Fruit fly (Drosophila melanogaster) whole organism, embryonic: ENCODE measurements around the gene sip3.

Experiments
- CG11560 ChIP-seq: fragments of 200-800 bp; sonication (Bioruptor generic); IDR thresholded peaks from 3 replicates; pipeline ENCODE4 v1.3.6; 2022; ENCODE audit warnings: missing biosample characterization, missing genetic modification characterization
- CG12659 ChIP-seq: fragments of 200-800 bp; sonication (Bioruptor generic); optimal IDR thresholded peaks from 3 replicates; lab custom pipeline; 2017; ENCODE audit warnings: mild to moderate bottlenecking, missing biosample characterization, missing genetic modification reagents, missing genetic modification characterization
- CG12769 ChIP-seq: fragments of 200-800 bp; sonication (Bioruptor generic); optimal IDR thresholded peaks from 2 replicates; lab custom pipeline; 2019; ENCODE audit warnings: missing biosample characterization, mild to moderate bottlenecking, missing genetic modification characterization, moderate library complexity
- CG14710 ChIP-seq: fragments of 200-800 bp; sonication (Bioruptor generic); optimal IDR thresholded peaks from 3 replicates; lab custom pipeline; 2019; ENCODE audit warnings: missing biosample characterization, mild to moderate bottlenecking, missing genetic modification characterization, moderate library complexity
- CG1603 ChIP-seq: fragments of 200-800 bp; sonication (Bioruptor generic); optimal IDR thresholded peaks from 2 replicates; lab custom pipeline; 2019; ENCODE audit warnings: missing biosample characterization, mild to moderate bottlenecking, missing genetic modification characterization, moderate library complexity
- CG2116 ChIP-seq: fragments of 200-800 bp; sonication (Bioruptor generic); optimal IDR thresholded peaks from 3 replicates; lab custom pipeline; 2018; ENCODE audit warnings: missing biosample characterization, mild to moderate bottlenecking, missing genetic modification characterization
- CG2199 ChIP-seq: fragments of 200-800 bp; sonication (Bioruptor generic); IDR thresholded peaks from 3 replicates; pipeline ENCODE4 v1.3.6; 2022; ENCODE audit warnings: missing biosample characterization, missing genetic modification characterization
- CG3281 ChIP-seq: fragments of 200-800 bp; sonication (Bioruptor generic); optimal IDR thresholded peaks from 3 replicates; lab custom pipeline; 2017; ENCODE audit warnings: missing biosample characterization, mild to moderate bottlenecking, missing genetic modification characterization
- CG42726 ChIP-seq: fragments of 200-800 bp; sonication (Bioruptor generic); IDR thresholded peaks from 2 replicates; pipeline ENCODE4 v1.3.6; 2022; ENCODE audit warnings: missing biosample characterization, missing genetic modification characterization; ENCODE audit not compliant: partially characterized antibody
- CG4282 ChIP-seq: fragments of 200-800 bp; sonication (Bioruptor generic); optimal IDR thresholded peaks from 2 replicates; lab custom pipeline; 2016; ENCODE audit warnings: missing biosample characterization, missing genetic modification characterization
- CG6791 ChIP-seq: fragments of 200-800 bp; sonication (Bioruptor generic); IDR thresholded peaks from 3 replicates; pipeline ENCODE4 v1.3.6; 2022; ENCODE audit warnings: missing biosample characterization, missing genetic modification characterization; ENCODE audit not compliant: partially characterized antibody
- CG8290 ChIP-seq, 3 experiments: fragments of 200-800 bp; sonication (Bioruptor generic); optimal IDR thresholded peaks; 2 replicates each; lab custom pipeline; 2016 to 2019; ENCODE audit warnings: missing biosample characterization in 3 of 3, missing genetic modification characterization in 3 of 3, mild to moderate bottlenecking in 2 of 3, moderate library complexity in 1 of 3
- CG9932 ChIP-seq: fragments of 200-800 bp; sonication (Bioruptor generic); IDR thresholded peaks from 2 replicates; pipeline ENCODE4 v1.3.6; 2022; ENCODE audit warnings: missing biosample characterization, missing genetic modification characterization
- Dll ChIP-seq: fragments of 200-800 bp; sonication (Bioruptor generic); IDR thresholded peaks from 4 replicates; pipeline ENCODE4 v1.3.6; 2022; ENCODE audit warnings: missing biosample characterization, missing genetic modification characterization; ENCODE audit not compliant: partially characterized antibody
- Dp ChIP-seq: fragments of 200-800 bp; sonication (Bioruptor generic); optimal IDR thresholded peaks from 2 replicates; lab custom pipeline; 2018; ENCODE audit warnings: missing biosample characterization, mild to moderate bottlenecking, missing genetic modification characterization, moderate library complexity
- Ets97D ChIP-seq: fragments of 200-800 bp; sonication (Bioruptor generic); optimal IDR thresholded peaks from 3 replicates; lab custom pipeline; 2016; ENCODE audit warnings: missing biosample characterization, missing genetic modification characterization
- HmgZ ChIP-seq: fragments of 200-800 bp; sonication (Bioruptor generic); optimal IDR thresholded peaks from 2 replicates; lab custom pipeline; 2018; ENCODE audit warnings: missing biosample characterization, mild to moderate bottlenecking, missing genetic modification characterization
- Hr3 ChIP-seq: fragments of 200-800 bp; sonication (Bioruptor generic); optimal IDR thresholded peaks from 3 replicates; lab custom pipeline; 2016; ENCODE audit warnings: missing biosample characterization, missing genetic modification characterization
- MESR4 ChIP-seq: fragments of 200-800 bp; sonication (Bioruptor generic); optimal IDR thresholded peaks from 2 replicates; lab custom pipeline; 2018; ENCODE audit warnings: missing biosample characterization, mild to moderate bottlenecking, missing genetic modification characterization, moderate library complexity
- Med ChIP-seq: fragments of 200-800 bp; sonication (Bioruptor generic); peaks from one replicate; lab custom pipeline; 2016; ENCODE audit warnings: missing biosample characterization, missing genetic modification characterization, mild to moderate bottlenecking, inconsistent platforms, moderate library complexity
- Scr ChIP-seq: fragments of 200-800 bp; sonication (Bioruptor generic); IDR thresholded peaks from 2 replicates; pipeline ENCODE4 v1.3.6; 2022; ENCODE audit warnings: missing biosample characterization, missing genetic modification characterization; ENCODE audit not compliant: partially characterized antibody
- Sin3A ChIP-seq: fragments of >200 bp; optimal IDR thresholded peaks from 2 replicates; lab custom pipeline; 2018
- Sry-δ ChIP-seq: fragments of 200-800 bp; sonication (Bioruptor generic); optimal IDR thresholded peaks from 2 replicates; lab custom pipeline; 2016; ENCODE audit warnings: missing biosample characterization, missing genetic modification characterization
- chinmo ChIP-seq: fragments of 200-800 bp; sonication (Bioruptor generic); IDR thresholded peaks from 4 replicates; pipeline ENCODE4 v1.3.6; 2022; ENCODE audit warnings: missing biosample characterization, missing genetic modification characterization; ENCODE audit not compliant: partially characterized antibody
- crol ChIP-seq: fragments of 200-800 bp; sonication (Bioruptor generic); IDR thresholded peaks from 2 replicates; pipeline ENCODE4 v1.3.6; 2022; ENCODE audit warnings: missing biosample characterization, missing genetic modification characterization
- crp ChIP-seq, 2 experiments: fragments of 200-800 bp; sonication (Bioruptor generic); optimal IDR thresholded peaks; 2 replicates in 1 of 2; 3 replicates in 1 of 2; lab custom pipeline; 2017; ENCODE audit warnings: missing biosample characterization in 2 of 2, missing genetic modification characterization in 2 of 2, mild to moderate bottlenecking in 1 of 2, moderate library complexity in 1 of 2
- exex ChIP-seq: fragments of 200-800 bp; sonication (Bioruptor generic); optimal IDR thresholded peaks from 4 replicates; lab custom pipeline; 2018; ENCODE audit warnings: missing biosample characterization, mild to moderate bottlenecking, missing genetic modification characterization, moderate library complexity
- eyg ChIP-seq: fragments of 200-800 bp; sonication (Bioruptor generic); optimal IDR thresholded peaks from 3 replicates; lab custom pipeline; 2016; ENCODE audit warnings: missing biosample characterization, missing genetic modification characterization
- gcm2 ChIP-seq: fragments of 200-800 bp; sonication (Bioruptor generic); optimal IDR thresholded peaks from 2 replicates; lab custom pipeline; 2016; ENCODE audit warnings: missing biosample characterization, missing genetic modification characterization
- gfzf ChIP-seq: fragments of 200-800 bp; sonication (Bioruptor generic); optimal IDR thresholded peaks from 2 replicates; lab custom pipeline; 2016; ENCODE audit warnings: missing biosample characterization, mild to moderate bottlenecking, missing genetic modification characterization, moderate library complexity
- hbn ChIP-seq: fragments of 200-800 bp; sonication (Bioruptor generic); IDR thresholded peaks from 2 replicates; pipeline ENCODE4 v1.3.6; 2022; ENCODE audit warnings: missing biosample characterization, missing genetic modification characterization; ENCODE audit not compliant: partially characterized antibody
- her ChIP-seq: fragments of 200-800 bp; sonication (Bioruptor generic); optimal IDR thresholded peaks from 2 replicates; lab custom pipeline; 2016; ENCODE audit warnings: missing biosample characterization, missing genetic modification characterization
- insv ChIP-seq, 2 experiments: fragments of 200-800 bp; sonication (Bioruptor generic); optimal IDR thresholded peaks; 3 replicates each; lab custom pipeline; 2016 to 2018; ENCODE audit warnings: missing biosample characterization in 2 of 2, missing genetic modification characterization in 2 of 2
- knrl ChIP-seq: fragments of 200-800 bp; sonication (Bioruptor generic); IDR thresholded peaks from 3 replicates; pipeline ENCODE4 v1.3.6; 2022; ENCODE audit warnings: missing biosample characterization, missing genetic modification characterization; ENCODE audit not compliant: partially characterized antibody
- lov ChIP-seq, 2 experiments: fragments of 200-800 bp in 1 of 2; fragments of >200 bp in 1 of 2; sonication (Bioruptor generic) in 1 of 2; IDR thresholded peaks in 1 of 2; optimal IDR thresholded peaks in 1 of 2; 2 replicates in 1 of 2; 3 replicates in 1 of 2; pipeline versions ENCODE4 v1.3.6 to Lab custom; 2017 to 2022; ENCODE audit warnings: missing biosample characterization in 1 of 2, missing genetic modification characterization in 1 of 2
- nmo ChIP-seq: fragments of 200-800 bp; sonication (Bioruptor generic); optimal IDR thresholded peaks from 2 replicates; lab custom pipeline; 2018; ENCODE audit warnings: missing biosample characterization, mild to moderate bottlenecking, missing genetic modification characterization, moderate library complexity
- onecut ChIP-seq: fragments of 200-800 bp; sonication (Bioruptor generic); IDR thresholded peaks from 2 replicates; pipeline ENCODE4 v1.3.6; 2022; ENCODE audit warnings: missing biosample characterization, missing genetic modification characterization
- otp ChIP-seq: fragments of 200-800 bp; sonication (Bioruptor generic); IDR thresholded peaks from 3 replicates; pipeline ENCODE4, ENCODE4 v1.3.6; 2022; ENCODE audit warnings: missing biosample characterization, missing genetic modification characterization
- pfk ChIP-seq: fragments of 200-800 bp; sonication (Bioruptor generic); optimal IDR thresholded peaks from 2 replicates; lab custom pipeline; 2018; ENCODE audit warnings: missing biosample characterization, mild to moderate bottlenecking, missing genetic modification characterization, moderate library complexity
- pzg ChIP-seq: fragments of 200-800 bp; sonication (Bioruptor generic); optimal IDR thresholded peaks from 3 replicates; lab custom pipeline; 2018; ENCODE audit warnings: missing biosample characterization, mild to moderate bottlenecking, missing genetic modification characterization, moderate library complexity
- rib ChIP-seq: fragments of 200-800 bp; sonication (Bioruptor generic); IDR thresholded peaks from 2 replicates; pipeline ENCODE4 v1.3.6; 2022; ENCODE audit warnings: missing biosample characterization, missing genetic modification characterization
- scrt ChIP-seq: fragments of 200-800 bp; sonication (Bioruptor generic); optimal IDR thresholded peaks from 2 replicates; lab custom pipeline; 2018; ENCODE audit warnings: missing biosample characterization, mild to moderate bottlenecking, missing genetic modification characterization, moderate library complexity
- sens ChIP-seq: fragments of 200-800 bp; sonication (Bioruptor generic); peaks from one replicate; lab custom pipeline; 2016; ENCODE audit warnings: missing biosample characterization, missing genetic modification characterization
- stwl ChIP-seq: fragments of 200-800 bp; sonication (Bioruptor generic); optimal IDR thresholded peaks from 3 replicates; lab custom pipeline; 2018; ENCODE audit warnings: missing biosample characterization, mild to moderate bottlenecking, missing genetic modification characterization, moderate library complexity
- sug ChIP-seq: fragments of 200-800 bp; optimal IDR thresholded peaks from 2 replicates; lab custom pipeline; 2019; ENCODE audit warnings: missing biosample characterization, mild to moderate bottlenecking, missing genetic modification characterization, moderate library complexity
- trem ChIP-seq: fragments of 200-800 bp; optimal IDR thresholded peaks from 3 replicates; lab custom pipeline; 2019; ENCODE audit warnings: missing biosample characterization, mild to moderate bottlenecking, missing genetic modification characterization, moderate library complexity
- unc-4 ChIP-seq: fragments of 200-800 bp; sonication (Bioruptor generic); IDR thresholded peaks from 2 replicates; pipeline ENCODE4 v1.3.6; 2022; ENCODE audit warnings: missing biosample characterization, missing genetic modification characterization; ENCODE audit not compliant: partially characterized antibody

sip3 gene

dm6 chr3R:31745629-31746081, 26.4 kb upstream of the sip3 start, which contains the start of gene awd:
Gene awd, minus strand, starts transcription at chr3R:31746077.
- TF ChIP-seq onecut (GFP tag; lab: Robert Waterston, UW) = peak; percentile 75
- TF ChIP-seq CG14710 (tag; lab: Kevin White, UChicago) = peak; percentile 45
- peak; percentile 37 for TF ChIP-seq CG2116
- TF ChIP-seq stwl (tag; lab: Kevin White, UChicago) = peak; percentile 50
- TF ChIP-seq nmo = peak; percentile 22
- TF ChIP-seq unc-4 (GFP tag; lab: Robert Waterston, UW) = 0 out of 2 replicates have a peak, but pooled peaks have one; percentile 18
- TF ChIP-seq CG42726 (GFP tag; lab: Robert Waterston, UW) = peak; percentile 51; the same call in 1 of the 2 replicates
- peak; percentile 32 for TF ChIP-seq CG12769
- peak in 1 of 2 experiments; percentile 28 for TF ChIP-seq crp (GFP tag; optimal IDR thresholded peaks at IDR 0.05; lab: Kevin White, UChicago)
- peak; percentile 85 for TF ChIP-seq trem (tag; lab: Kevin White, UChicago)
- peak; percentile 76 for TF ChIP-seq sug
- TF ChIP-seq knrl (GFP tag; lab: Robert Waterston, UW) = 0 out of 3 replicates have a peak, but pooled peaks have one; percentile 18
- no peak for TF ChIP-seq Hr3
- TF ChIP-seq scrt = peak; percentile 16
- TF ChIP-seq CG9932 (GFP tag; lab: Robert Waterston, UW) = no peak
- TF ChIP-seq CG2199 = 0 out of 3 replicates have a peak, but pooled peaks have one; percentile 11
- TF ChIP-seq CG12659 (GFP tag; lab: Kevin White, UChicago) = peak; percentile 75
- TF ChIP-seq pzg (GFP tag; lab: Kevin White, UChicago) = peak; percentile 81
- peak; percentile 60 for TF ChIP-seq CG1603 (tag; lab: Kevin White, UChicago)
- TF ChIP-seq gcm2 (GFP tag; lab: Kevin White, UChicago) = no peak
- TF ChIP-seq CG4282 (GFP tag; lab: Kevin White, UChicago) = peak; percentile 35
- TF ChIP-seq lov (optimal IDR thresholded peaks at IDR 0.05; lab: Kevin White, UChicago) = no peak
- peak; percentile 28; the same call in 1 of the 3 replicates for TF ChIP-seq lov (GFP tag; IDR thresholded peaks at IDR 0.05; lab: Robert Waterston, UW)
- TF ChIP-seq MESR4 = peak; percentile 89
- TF ChIP-seq exex (tag; lab: Kevin White, UChicago) = peak; percentile 25
- TF ChIP-seq Med (GFP tag; lab: Kevin White, UChicago) = peak; percentile 61
- no peak for TF ChIP-seq CG6791 (GFP tag; lab: Robert Waterston, UW)
- peak; percentile 50 for TF ChIP-seq HmgZ (tag; lab: Kevin White, UChicago)
- TF ChIP-seq crol = no peak
- TF ChIP-seq Sry-δ (GFP tag; lab: Kevin White, UChicago) = peak; percentile 26
- TF ChIP-seq CG11560 (tag; lab: Robert Waterston, UW) = no peak
- peak; percentile 20 for TF ChIP-seq Sin3A (lab: Kevin White, UChicago)
- peak; percentile 30 for TF ChIP-seq pfk (GFP tag; lab: Kevin White, UChicago)
- TF ChIP-seq sens = peak; percentile 33
- 0 out of 2 replicates have a peak, but pooled peaks have one; percentile 18 for TF ChIP-seq hbn (GFP tag; lab: Robert Waterston, UW)
- no peak for TF ChIP-seq otp (GFP tag; lab: Robert Waterston, UW)
- no peak for TF ChIP-seq insv (GFP tag; optimal IDR thresholded peaks at IDR 0.05; lab: Kevin White, UChicago)
- no peak for TF ChIP-seq CG8290 (GFP tag; optimal IDR thresholded peaks at IDR 0.05; lab: Kevin White, UChicago)
- TF ChIP-seq CG8290 (tag; optimal IDR thresholded peaks at IDR 0.05; lab: Kevin White, UChicago) = peak in 1 of 2 experiments; percentile 40
- TF ChIP-seq her (GFP tag; lab: Kevin White, UChicago) = peak; percentile 77
- peak; percentile 68 for TF ChIP-seq Dp (GFP tag; lab: Kevin White, UChicago)
- peak; percentile 90 for TF ChIP-seq rib (GFP tag; lab: Robert Waterston, UW)
- no peak for TF ChIP-seq eyg (GFP tag; lab: Kevin White, UChicago)
- 0 out of 4 replicates have a peak, but pooled peaks have one; percentile 44 for TF ChIP-seq chinmo
- TF ChIP-seq gfzf = peak; percentile 94
- peak; percentile 26; the same call in 1 of the 4 replicates for TF ChIP-seq Dll (GFP tag; lab: Robert Waterston, UW)
- TF ChIP-seq Ets97D (GFP tag; lab: Kevin White, UChicago) = peak; percentile 17
- TF ChIP-seq Scr (GFP tag; lab: Robert Waterston, UW) = 0 out of 2 replicates have a peak, but pooled peaks have one; percentile 10
- peak; percentile 34 for TF ChIP-seq CG3281
